Fruit fly (Drosophila melanogaster) whole organism, embryonic: ENCODE results near the gene CG5815.

Experiments used
- Atf-2 ChIP-seq: fragments of 200-800 bp; sonication (Bioruptor generic); optimal IDR thresholded peaks from 2 replicates; lab custom pipeline; 2016; ENCODE audit warnings: missing biosample characterization, missing genetic modification characterization
- CG10462 ChIP-seq: fragments of 200-800 bp; sonication (Bioruptor generic); optimal IDR thresholded peaks from 2 replicates; lab custom pipeline; 2016; ENCODE audit warnings: missing biosample characterization, missing genetic modification characterization
- CG17385 ChIP-seq: fragments of 200-800 bp; sonication (Bioruptor generic); optimal IDR thresholded peaks from 3 replicates; lab custom pipeline; 2018; ENCODE audit warnings: missing biosample characterization, mild to moderate bottlenecking, missing genetic modification characterization
- CG17829 ChIP-seq: fragments of 200-800 bp; optimal IDR thresholded peaks from 2 replicates; lab custom pipeline; 2019; ENCODE audit warnings: missing biosample characterization, mild to moderate bottlenecking, missing genetic modification characterization, moderate library complexity
- CG1832 ChIP-seq: fragments of 200-800 bp; sonication (Bioruptor generic); optimal IDR thresholded peaks from 2 replicates; lab custom pipeline; 2017; ENCODE audit warnings: missing biosample characterization, mild to moderate bottlenecking, missing genetic modification characterization, inconsistent platforms
- CG2129 ChIP-seq: fragments of 200-800 bp; sonication (Bioruptor generic); IDR thresholded peaks from 2 replicates; pipeline ENCODE4 v1.3.6; 2022; ENCODE audit warnings: missing biosample characterization, missing genetic modification characterization; ENCODE audit not compliant: partially characterized antibody
- CG31224 ChIP-seq: fragments of 200-800 bp; sonication (Bioruptor generic); IDR thresholded peaks from 2 replicates; pipeline ENCODE4 v1.3.6; 2022; ENCODE audit warnings: missing biosample characterization, missing genetic modification characterization
- CG31388 ChIP-seq: fragments of 200-800 bp; sonication (Bioruptor generic); optimal IDR thresholded peaks from 2 replicates; lab custom pipeline; 2016; ENCODE audit warnings: missing biosample characterization, missing genetic modification characterization
- CG31441 ChIP-seq: fragments of 200-800 bp; sonication (Bioruptor generic); IDR thresholded peaks from 2 replicates; pipeline ENCODE4 v1.3.6; 2022; ENCODE audit warnings: missing biosample characterization, missing genetic modification characterization
- CG34224 ChIP-seq: fragments of 200-800 bp; sonication (Bioruptor generic); IDR thresholded peaks from 3 replicates; pipeline ENCODE4 v1.3.6; 2022; ENCODE audit warnings: missing biosample characterization, missing genetic modification characterization; ENCODE audit not compliant: partially characterized antibody
- CG42726 ChIP-seq: fragments of 200-800 bp; sonication (Bioruptor generic); IDR thresholded peaks from 2 replicates; pipeline ENCODE4 v1.3.6; 2022; ENCODE audit warnings: missing biosample characterization, missing genetic modification characterization; ENCODE audit not compliant: partially characterized antibody
- CG5245 ChIP-seq: fragments of 200-800 bp; sonication (Bioruptor generic); optimal IDR thresholded peaks from 3 replicates; lab custom pipeline; 2016; ENCODE audit warnings: missing biosample characterization, missing genetic modification characterization
- CG5953 ChIP-seq: fragments of 200-800 bp; sonication (Bioruptor generic); IDR thresholded peaks from 2 replicates; pipeline ENCODE4 v1.3.6; 2022; ENCODE audit warnings: missing biosample characterization, missing genetic modification characterization
- CG6791 ChIP-seq: fragments of 200-800 bp; sonication (Bioruptor generic); IDR thresholded peaks from 3 replicates; pipeline ENCODE4 v1.3.6; 2022; ENCODE audit warnings: missing biosample characterization, missing genetic modification characterization; ENCODE audit not compliant: partially characterized antibody
- CG9609 ChIP-seq: fragments of 200-800 bp; sonication (Bioruptor generic); optimal IDR thresholded peaks from 3 replicates; lab custom pipeline; 2016; ENCODE audit warnings: missing biosample characterization, missing genetic modification characterization
- D19B ChIP-seq: fragments of 200-800 bp; sonication (Bioruptor generic); optimal IDR thresholded peaks from 2 replicates; lab custom pipeline; 2017; ENCODE audit warnings: missing biosample characterization, mild to moderate bottlenecking, missing genetic modification characterization
- Doc3 ChIP-seq: fragments of 200-800 bp; sonication (Bioruptor generic); IDR thresholded peaks from 3 replicates; pipeline ENCODE4 v1.3.6; 2022; ENCODE audit warnings: missing biosample characterization, missing genetic modification characterization; ENCODE audit not compliant: partially characterized antibody
- E2f1 ChIP-seq: fragments of 200-800 bp; sonication (Bioruptor generic); IDR thresholded peaks from 2 replicates; pipeline ENCODE4 v1.3.6; 2022; ENCODE audit warnings: missing biosample characterization, missing genetic modification characterization
- E2f2 ChIP-seq: fragments of 200-800 bp; sonication (Bioruptor generic); IDR thresholded peaks from 2 replicates; pipeline ENCODE4 v1.3.6; 2022; ENCODE audit warnings: missing biosample characterization, missing genetic modification characterization
- Lim3 ChIP-seq: fragments of 200-800 bp; sonication (Bioruptor generic); IDR thresholded peaks from 2 replicates; pipeline ENCODE4 v1.3.6; 2022; ENCODE audit warnings: missing biosample characterization, missing genetic modification characterization
- MESR4 ChIP-seq: fragments of 200-800 bp; sonication (Bioruptor generic); optimal IDR thresholded peaks from 2 replicates; lab custom pipeline; 2018; ENCODE audit warnings: missing biosample characterization, mild to moderate bottlenecking, missing genetic modification characterization, moderate library complexity
- Rfx ChIP-seq: fragments of 200-800 bp; sonication (Bioruptor generic); IDR thresholded peaks from 2 replicates; pipeline ENCODE4 v1.3.6; 2022; ENCODE audit warnings: missing biosample characterization, missing genetic modification characterization
- Sry-β ChIP-seq: fragments of 200-800 bp; sonication (Bioruptor generic); optimal IDR thresholded peaks from 2 replicates; lab custom pipeline; 2018; ENCODE audit warnings: missing biosample characterization, mild to moderate bottlenecking, missing genetic modification characterization, moderate library complexity
- ato ChIP-seq: fragments of 200-800 bp; sonication (Bioruptor generic); IDR thresholded peaks from 2 replicates; pipeline ENCODE4 v1.3.6; 2022; ENCODE audit warnings: missing biosample characterization, missing genetic modification characterization; ENCODE audit not compliant: partially characterized antibody
- bbx ChIP-seq: fragments of 200-800 bp; sonication (Bioruptor generic); IDR thresholded peaks from 2 replicates; pipeline ENCODE4 v1.3.6; 2022; ENCODE audit warnings: missing biosample characterization, missing genetic modification characterization; ENCODE audit not compliant: partially characterized antibody
- ems ChIP-seq: fragments of 200-800 bp; sonication (Bioruptor generic); optimal IDR thresholded peaks from 3 replicates; lab custom pipeline; 2016; ENCODE audit warnings: missing biosample characterization, missing genetic modification characterization
- eyg ChIP-seq: fragments of 200-800 bp; sonication (Bioruptor generic); optimal IDR thresholded peaks from 3 replicates; lab custom pipeline; 2016; ENCODE audit warnings: missing biosample characterization, missing genetic modification characterization
- fru ChIP-seq: fragments of >200 bp; optimal IDR thresholded peaks from 2 replicates; lab custom pipeline; 2017
- ftz-f1 ChIP-seq: fragments of 200-800 bp; sonication (Bioruptor generic); optimal IDR thresholded peaks from 2 replicates; lab custom pipeline; 2016; ENCODE audit warnings: missing biosample characterization, missing genetic modification characterization
- grau ChIP-seq: fragments of 200-800 bp; optimal IDR thresholded peaks from 3 replicates; lab custom pipeline; 2019; ENCODE audit warnings: missing biosample characterization, mild to moderate bottlenecking, missing genetic modification characterization, moderate library complexity
- hb ChIP-seq: fragments of 200-800 bp; sonication (Bioruptor generic); IDR thresholded peaks from 3 replicates; pipeline ENCODE4 v1.3.6; 2022; ENCODE audit warnings: missing biosample characterization, missing genetic modification characterization; ENCODE audit not compliant: partially characterized antibody
- her ChIP-seq: fragments of 200-800 bp; sonication (Bioruptor generic); optimal IDR thresholded peaks from 2 replicates; lab custom pipeline; 2016; ENCODE audit warnings: missing biosample characterization, missing genetic modification characterization
- lov ChIP-seq, 2 experiments: fragments of 200-800 bp in 1 of 2; fragments of >200 bp in 1 of 2; sonication (Bioruptor generic) in 1 of 2; IDR thresholded peaks in 1 of 2; optimal IDR thresholded peaks in 1 of 2; 2 replicates in 1 of 2; 3 replicates in 1 of 2; pipeline versions ENCODE4 v1.3.6 to Lab custom; 2017 to 2022; ENCODE audit warnings: missing biosample characterization in 1 of 2, missing genetic modification characterization in 1 of 2
- nerfin-2 ChIP-seq: fragments of 200-800 bp; sonication (Bioruptor generic); IDR thresholded peaks from 2 replicates; pipeline ENCODE4 v1.3.6; 2022; ENCODE audit warnings: missing biosample characterization, missing genetic modification characterization; ENCODE audit not compliant: partially characterized antibody
- nmo ChIP-seq: fragments of 200-800 bp; sonication (Bioruptor generic); optimal IDR thresholded peaks from 2 replicates; lab custom pipeline; 2018; ENCODE audit warnings: missing biosample characterization, mild to moderate bottlenecking, missing genetic modification characterization, moderate library complexity
- phol ChIP-seq: fragments of 200-800 bp; sonication (Bioruptor generic); optimal IDR thresholded peaks from 3 replicates; lab custom pipeline; 2018; ENCODE audit warnings: missing biosample characterization, mild to moderate bottlenecking, missing genetic modification characterization, moderate library complexity
- pzg ChIP-seq: fragments of 200-800 bp; sonication (Bioruptor generic); optimal IDR thresholded peaks from 3 replicates; lab custom pipeline; 2018; ENCODE audit warnings: missing biosample characterization, mild to moderate bottlenecking, missing genetic modification characterization, moderate library complexity
- repo ChIP-seq: fragments of 200-800 bp; sonication (Bioruptor generic); optimal IDR thresholded peaks from 2 replicates; lab custom pipeline; 2016; ENCODE audit warnings: missing biosample characterization, missing genetic modification characterization
- rib ChIP-seq: fragments of 200-800 bp; sonication (Bioruptor generic); IDR thresholded peaks from 2 replicates; pipeline ENCODE4 v1.3.6; 2022; ENCODE audit warnings: missing biosample characterization, missing genetic modification characterization
- run ChIP-seq: fragments of 200-800 bp; sonication (Bioruptor generic); optimal IDR thresholded peaks from 3 replicates; lab custom pipeline; 2018; ENCODE audit warnings: missing biosample characterization, mild to moderate bottlenecking, missing genetic modification characterization
- slp2 ChIP-seq: fragments of 200-800 bp; sonication (Bioruptor generic); optimal IDR thresholded peaks from 2 replicates; lab custom pipeline; 2016; ENCODE audit warnings: missing biosample characterization, missing genetic modification characterization
- sna ChIP-seq: fragments of 200-800 bp; sonication (Bioruptor generic); IDR thresholded peaks from 2 replicates; pipeline ENCODE4 v1.3.6; 2022; ENCODE audit warnings: missing biosample characterization, missing genetic modification characterization; ENCODE audit not compliant: partially characterized antibody
- tin ChIP-seq: fragments of 200-800 bp; sonication (Bioruptor generic); optimal IDR thresholded peaks from 3 replicates; lab custom pipeline; 2016; ENCODE audit warnings: missing biosample characterization, missing genetic modification characterization
- trem ChIP-seq: fragments of 200-800 bp; optimal IDR thresholded peaks from 3 replicates; lab custom pipeline; 2019; ENCODE audit warnings: missing biosample characterization, mild to moderate bottlenecking, missing genetic modification characterization, moderate library complexity
- unc-4 ChIP-seq: fragments of 200-800 bp; sonication (Bioruptor generic); IDR thresholded peaks from 2 replicates; pipeline ENCODE4 v1.3.6; 2022; ENCODE audit warnings: missing biosample characterization, missing genetic modification characterization; ENCODE audit not compliant: partially characterized antibody
- vnd ChIP-seq: fragments of 200-800 bp; sonication (Bioruptor generic); IDR thresholded peaks from 3 replicates; pipeline ENCODE4 v1.3.6; 2022; ENCODE audit warnings: missing biosample characterization, missing genetic modification characterization; ENCODE audit not compliant: partially characterized antibody
- zen2 ChIP-seq: fragments of 200-800 bp; sonication (Bioruptor generic); IDR thresholded peaks from 3 replicates; pipeline ENCODE4 v1.3.6; 2022; ENCODE audit warnings: missing biosample characterization, missing genetic modification characterization; ENCODE audit not compliant: partially characterized antibody
- zf30C ChIP-seq: fragments of 200-800 bp; sonication (Bioruptor generic); optimal IDR thresholded peaks from 3 replicates; lab custom pipeline; 2018; ENCODE audit warnings: missing biosample characterization, mild to moderate bottlenecking, missing genetic modification characterization

Gene CG5815

dm6 chr3R:27116465-27117092 lies 4.2 kb downstream of the CG5815 start, which contains the start of the genes CG6066 and CG5880:
Gene CG6066 (minus strand): TSS chr3R:27116707.
Gene CG5880 (plus strand): TSS chr3R:27116745.
- TF ChIP-seq nerfin-2 (GFP tag; lab: Robert Waterston, UW) = peak; percentile 71
- TF ChIP-seq CG42726 (GFP tag; lab: Robert Waterston, UW) = peak; percentile 58; the same call in 1 of the 2 replicates
- peak; percentile 81 for TF ChIP-seq ftz-f1 (GFP tag; lab: Kevin White, UChicago)
- TF ChIP-seq CG9609 (GFP tag; lab: Kevin White, UChicago) = no peak
- no peak for TF ChIP-seq Atf-2 (GFP tag; lab: Kevin White, UChicago)
- TF ChIP-seq CG34224 = peak; percentile 89
- no peak for TF ChIP-seq E2f1 (GFP tag; lab: Robert Waterston, UW)
- TF ChIP-seq repo (GFP tag; lab: Kevin White, UChicago) = no peak
- TF ChIP-seq pzg (GFP tag; lab: Kevin White, UChicago) = peak; percentile 66
- no peak for TF ChIP-seq CG17385 (GFP tag; lab: Kevin White, UChicago)
- TF ChIP-seq grau (tag; lab: Kevin White, UChicago) = no peak
- no peak for TF ChIP-seq tin
- peak; percentile 60 for TF ChIP-seq CG1832 (GFP tag; lab: Kevin White, UChicago)
- TF ChIP-seq zen2 (GFP tag; lab: Robert Waterston, UW) = peak; percentile 73; the same call in 2 of the 3 replicates
- peak; percentile 82 for TF ChIP-seq unc-4 (GFP tag; lab: Robert Waterston, UW)
- peak; percentile 74; the same call in 1 of the 3 replicates for TF ChIP-seq hb
- peak; percentile 63; the same call in 1 of the 2 replicates for TF ChIP-seq CG2129 (GFP tag; lab: Robert Waterston, UW)
- TF ChIP-seq CG17829 (tag; lab: Kevin White, UChicago) = peak; percentile 6
- TF ChIP-seq Lim3 (GFP tag; lab: Robert Waterston, UW) = no peak
- TF ChIP-seq bbx (GFP tag; lab: Robert Waterston, UW) = peak; percentile 90
- no peak for TF ChIP-seq fru (lab: Kevin White, UChicago)
- peak; percentile 63 for TF ChIP-seq MESR4 (GFP tag; lab: Kevin White, UChicago)
- peak; percentile 62; the same call in 1 of the 2 replicates for TF ChIP-seq rib (GFP tag; lab: Robert Waterston, UW)
- no peak for TF ChIP-seq ems
- no peak for TF ChIP-seq her (GFP tag; lab: Kevin White, UChicago)
- TF ChIP-seq E2f2 (GFP tag; lab: Robert Waterston, UW) = peak; percentile 48
- TF ChIP-seq CG31224 (GFP tag; lab: Robert Waterston, UW) = no peak
- TF ChIP-seq CG5245 (GFP tag; lab: Kevin White, UChicago) = no peak
- no peak for TF ChIP-seq lov (optimal IDR thresholded peaks at IDR 0.05; lab: Kevin White, UChicago)
- no peak for TF ChIP-seq lov (GFP tag; IDR thresholded peaks at IDR 0.05; lab: Robert Waterston, UW)
- TF ChIP-seq slp2 (GFP tag; lab: Kevin White, UChicago) = no peak
- TF ChIP-seq nmo (GFP tag; lab: Kevin White, UChicago) = peak; percentile 9
- TF ChIP-seq ato (GFP tag; lab: Robert Waterston, UW) = peak; percentile 83
- TF ChIP-seq vnd (GFP tag; lab: Robert Waterston, UW) = peak; percentile 68
- TF ChIP-seq phol (tag; lab: Kevin White, UChicago) = no peak
- TF ChIP-seq zf30C (GFP tag; lab: Kevin White, UChicago) = no peak
- no peak for TF ChIP-seq CG5953
- TF ChIP-seq Sry-β (GFP tag; lab: Kevin White, UChicago) = no peak
- no peak for TF ChIP-seq eyg (GFP tag; lab: Kevin White, UChicago)
- TF ChIP-seq CG31441 (GFP tag; lab: Robert Waterston, UW) = no peak
- no peak for TF ChIP-seq run (tag; lab: Kevin White, UChicago)
- peak; percentile 83 for TF ChIP-seq CG6791
- peak; percentile 76 for TF ChIP-seq sna (GFP tag; lab: Robert Waterston, UW)
- TF ChIP-seq Rfx (GFP tag; lab: Robert Waterston, UW) = no peak
- peak; percentile 37 for TF ChIP-seq trem
- no peak for TF ChIP-seq CG10462 (GFP tag; lab: Kevin White, UChicago)
- TF ChIP-seq CG31388 (GFP tag; lab: Kevin White, UChicago) = no peak
- peak; percentile 79 for TF ChIP-seq Doc3 (GFP tag; lab: Robert Waterston, UW)
- no peak for TF ChIP-seq D19B (GFP tag; lab: Kevin White, UChicago)
